Worm (Caenorhabditis elegans): Measurements from ENCODE around the gene pigm-1.

Gene pigm-1

ce11 chrII:11314165-11314564 lies 34.1 kb upstream of the pigm-1 start, which contains the start of gene T24F1.4:
Gene T24F1.4, minus strand, starts transcription at chrII:11314265.
- TF ChIP-seq lin-14 (GFP tag; optimal IDR thresholded peaks at IDR 0.05): peak; percentile 21
- TF ChIP-seq pag-3 (tag; optimal IDR thresholded peaks at IDR 0.05; ENCODE audit: borderline replicate concordance, insufficient read depth): no peak
- no peak for TF ChIP-seq sptf-1 (tag; optimal IDR thresholded peaks at IDR 0.05)
- peak; percentile 40 for TF ChIP-seq nhr-71 (tag; optimal IDR thresholded peaks at IDR 0.05)
- no peak for TF ChIP-seq snu-23 (GFP tag; optimal IDR thresholded peaks at IDR 0.05)
- no peak for TF ChIP-seq nhr-77 (tag; optimal IDR thresholded peaks at IDR 0.05)
- no peak for TF ChIP-seq pax-3 (tag; optimal IDR thresholded peaks at IDR 0.05)
- no peak for TF ChIP-seq ceh-88 (GFP tag; IDR thresholded peaks at IDR 0.05)
- no peak for TF ChIP-seq efl-3 (GFP tag; optimal IDR thresholded peaks at IDR 0.05)
- no peak for TF ChIP-seq hlh-4 (tag; optimal IDR thresholded peaks at IDR 0.05)
- TF ChIP-seq fkh-8 (tag; optimal IDR thresholded peaks at IDR 0.05): peak; percentile 44
- no peak for TF ChIP-seq C34B4.2 (tag; optimal IDR thresholded peaks at IDR 0.05)

ce11 chrII:11316663-11317062 lies 31.6 kb upstream of the pigm-1 start:
- peak; percentile 63 for TF ChIP-seq lin-14 (GFP tag; optimal IDR thresholded peaks at IDR 0.05)
- TF ChIP-seq mef-2 (tag; optimal IDR thresholded peaks at IDR 0.05): no peak
- TF ChIP-seq egl-13 (tag; optimal IDR thresholded peaks at IDR 0.05): peak; percentile 29
- TF ChIP-seq C16A3.4 (tag; optimal IDR thresholded peaks at IDR 0.05): no peak
- no peak for TF ChIP-seq hlh-4 (tag; optimal IDR thresholded peaks at IDR 0.05)

ce11 chrII:11319591-11319990 lies 28.7 kb upstream of the pigm-1 start, which contains the start of gene nlp-51:
Gene nlp-51, minus strand, starts transcription at chrII:11319691.
- TF ChIP-seq sptf-1 (tag; optimal IDR thresholded peaks at IDR 0.05): no peak
- no peak for TF ChIP-seq nhr-28 (tag; optimal IDR thresholded peaks at IDR 0.05)

- peak in 1 of 3 experiments; percentile 1 for TF ChIP-seq ceh-82 (tag; optimal IDR thresholded peaks at IDR 0.05)
- no peak for TF ChIP-seq Y116A8C.19 (tag; optimal IDR thresholded peaks at IDR 0.05; ENCODE audit: borderline replicate concordance)
- no peak for TF ChIP-seq lir-3 (tag; optimal IDR thresholded peaks at IDR 0.05; ENCODE audit: poor library complexity)
- no peak for TF ChIP-seq C34B4.2 (tag; optimal IDR thresholded peaks at IDR 0.05)
- no peak for TF ChIP-seq aly-2 (tag; optimal IDR thresholded peaks at IDR 0.05)
- TF ChIP-seq pqm-1 (tag; optimal IDR thresholded peaks at IDR 0.05): no peak
- no peak for TF ChIP-seq aha-1 (tag; optimal IDR thresholded peaks at IDR 0.05)
- TF ChIP-seq lin-14 (GFP tag; optimal IDR thresholded peaks at IDR 0.05): peak; percentile 63
- no peak for TF ChIP-seq nhr-84 (tag; optimal IDR thresholded peaks at IDR 0.05)
- TF ChIP-seq fkh-8 (tag; optimal IDR thresholded peaks at IDR 0.05): no peak
- no peak for TF ChIP-seq vab-15 (tag; optimal IDR thresholded peaks at IDR 0.05)
- no peak for TF ChIP-seq xbp-1 (tag; optimal IDR thresholded peaks at IDR 0.05)
- no peak for TF ChIP-seq ztf-11 (tag; optimal IDR thresholded peaks at IDR 0.05)
Measured at ce11 chrII:11329021-11329479, 19.2 kb upstream of the pigm-1 start, which contains the start of gene tag-180. Gene tag-180, minus strand, starts transcription at chrII:11329429.

- TF ChIP-seq fkh-10 (GFP tag; optimal IDR thresholded peaks at IDR 0.05) (peak; percentile 44), lin-14 (GFP tag; optimal IDR thresholded peaks at IDR 0.05) (peak; percentile 36), nhr-77 (tag; optimal IDR thresholded peaks at IDR 0.05) (no peak)
Measured at ce11 chrII:11333375-11333774, 14.9 kb upstream of the pigm-1 start.

ce11 chrII:11333846-11334638 lies 14.2 kb upstream of the pigm-1 start:
- TF ChIP-seq egl-27 (tag; optimal IDR thresholded peaks at IDR 0.05) (no peak), hpl-2 (GFP tag; optimal IDR thresholded peaks at IDR 0.05) (no peak), nhr-71 (tag; optimal IDR thresholded peaks at IDR 0.05) (peak; percentile 15), snpc-4 (tag; optimal IDR thresholded peaks at IDR 0.05) (peak; percentile 62), lin-14 (GFP tag; optimal IDR thresholded peaks at IDR 0.05) (no peak), pax-3 (tag; optimal IDR thresholded peaks at IDR 0.05) (no peak), efl-1 (optimal IDR thresholded peaks at IDR 0.05) (peak in 1 of 2 experiments; percentile 38), efl-1 (GFP tag; optimal IDR thresholded peaks at IDR 0.05 in 1 of 2) (peak; percentile 42 to 71), egl-13 (tag; optimal IDR thresholded peaks at IDR 0.05) (no peak), mep-1 (tag; optimal IDR thresholded peaks at IDR 0.05) (peak; percentile 9), dpl-1 (GFP tag; optimal IDR thresholded peaks at IDR 0.05) (peak; percentile 25 to 56 (median 54)), ztf-4 (tag; optimal IDR thresholded peaks at IDR 0.05) (no peak), pqm-1 (tag; optimal IDR thresholded peaks at IDR 0.05) (no peak), lin-35 (GFP tag; optimal IDR thresholded peaks at IDR 0.05) (peak in 1 of 2 experiments; percentile 65), nhr-12 (tag; optimal IDR thresholded peaks at IDR 0.05) (no peak), sox-4 (tag; optimal IDR thresholded peaks at IDR 0.05) (no peak), ceh-8 (GFP tag; optimal IDR thresholded peaks at IDR 0.05) (no peak), ces-1 (GFP tag; optimal IDR thresholded peaks at IDR 0.05) (no peak), tlp-1 (tag; optimal IDR thresholded peaks at IDR 0.05) (no peak)
